Worm (Caenorhabditis elegans): ENCODE measurements around the gene lin-32.
A peak's percentile ranks its signal among the peaks of the same experiment; 100 is the strongest.

lin-32 gene

DNA sequence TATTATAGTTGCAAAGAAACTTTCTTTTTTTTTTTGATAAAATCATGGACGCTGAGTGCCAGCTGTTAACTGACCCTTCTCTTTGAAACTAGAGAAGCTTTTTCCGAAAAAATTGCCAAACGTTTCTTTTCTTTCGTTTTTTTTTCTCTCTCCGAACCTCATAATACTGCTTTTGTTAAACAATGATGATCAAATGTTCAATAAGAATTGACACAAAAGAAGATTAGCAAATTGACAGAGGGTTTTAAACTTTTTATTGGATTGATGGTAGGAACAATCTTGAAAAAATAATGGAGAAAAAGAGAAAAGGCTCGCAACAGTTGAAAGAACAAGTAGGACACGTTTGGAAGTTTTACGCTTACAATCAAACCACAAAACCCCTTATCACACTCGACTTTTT lies 9.1 kb downstream of the lin-32 start, which contains the start of gene hex-1:
Gene hex-1 (plus strand): TSS at position 301 of the 400 bp plus-strand sequence.
- TF ChIP-seq alr-1 (tag; optimal IDR thresholded peaks at IDR 0.05) (no peak), crh-2 (tag; optimal IDR thresholded peaks at IDR 0.05) (no peak), F13H6.1 (tag; optimal IDR thresholded peaks at IDR 0.05) (no peak), unc-62 (GFP tag; optimal IDR thresholded peaks at IDR 0.05) (no peak), sma-9 (GFP tag; optimal IDR thresholded peaks at IDR 0.05) (no peak), sma-9 (tag; optimal IDR thresholded peaks at IDR 0.05) (no peak), C34F6.9 (tag; optimal IDR thresholded peaks at IDR 0.05) (no peak), nhr-12 (tag; optimal IDR thresholded peaks at IDR 0.05) (no peak)

DNA sequence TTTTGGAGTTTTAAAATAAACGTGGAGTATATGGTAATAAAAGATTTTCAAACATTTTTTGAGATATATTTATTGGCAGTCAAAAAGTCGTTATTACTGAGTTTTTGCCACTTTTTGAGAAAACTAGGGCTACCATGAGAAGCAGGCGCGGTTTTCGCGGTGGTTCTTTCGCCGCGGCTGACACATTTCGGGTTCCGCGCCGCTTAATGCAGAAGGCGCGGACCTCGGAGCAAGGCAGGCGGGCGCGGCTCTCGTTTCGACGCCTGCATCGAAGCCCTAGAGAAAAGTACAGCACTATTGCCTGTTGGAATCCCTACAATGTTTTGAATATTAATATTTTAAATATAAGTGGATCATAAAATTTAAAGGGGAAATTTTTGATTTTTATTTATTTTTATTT lies 10.5 kb downstream of the lin-32 start:
- TF ChIP-seq sem-4 (tag; optimal IDR thresholded peaks at IDR 0.05), result no peak
- no peak for TF ChIP-seq nhr-25 (tag; optimal IDR thresholded peaks at IDR 0.05)
- TF ChIP-seq Y55F3AM.14 (GFP tag; optimal IDR thresholded peaks at IDR 0.05), result no peak
- TF ChIP-seq snpc-4 (tag; optimal IDR thresholded peaks at IDR 0.05), result peak; percentile 49
- TF ChIP-seq nhr-77 (tag; optimal IDR thresholded peaks at IDR 0.05), result no peak

DNA sequence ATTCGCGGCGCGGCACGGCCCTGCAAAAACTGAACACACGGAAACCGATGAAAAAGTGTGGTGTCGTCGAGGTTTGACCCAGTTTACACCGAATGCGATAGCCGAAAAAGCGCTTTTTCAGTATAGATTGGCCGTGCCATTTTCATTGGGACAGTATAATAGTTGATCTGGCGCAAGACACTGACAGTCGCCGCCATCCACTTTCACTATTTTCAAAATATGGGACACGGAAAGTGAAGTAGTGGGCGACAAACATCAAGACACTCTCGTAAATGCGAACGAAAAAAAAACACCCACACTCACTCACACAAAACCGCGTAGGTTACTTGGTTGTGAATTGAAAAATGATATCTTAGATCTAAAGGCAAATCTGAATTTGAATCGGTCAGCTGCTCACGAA lies 10.9 kb downstream of the lin-32 start:
- no peak for TF ChIP-seq lin-39 (tag; optimal IDR thresholded peaks at IDR 0.05)
- no peak for TF ChIP-seq nhr-12 (tag; optimal IDR thresholded peaks at IDR 0.05)
- peak; percentile 49 for TF ChIP-seq nhr-21 (tag; optimal IDR thresholded peaks at IDR 0.05)
- no peak for TF ChIP-seq ztf-11 (tag; optimal IDR thresholded peaks at IDR 0.05)
- no peak for TF ChIP-seq lsy-2 (tag; optimal IDR thresholded peaks at IDR 0.05)
- TF ChIP-seq sma-9 (GFP tag; optimal IDR thresholded peaks at IDR 0.05), result no peak
- TF ChIP-seq sma-9 (tag; optimal IDR thresholded peaks at IDR 0.05), result no peak
- peak; percentile 82 for TF ChIP-seq blmp-1 (tag; optimal IDR thresholded peaks at IDR 0.05; ENCODE audit: insufficient read depth)
- TF ChIP-seq nhr-25 (tag; optimal IDR thresholded peaks at IDR 0.05), result no peak
- peak; percentile 89 for TF ChIP-seq peb-1 (tag; optimal IDR thresholded peaks at IDR 0.05)

DNA sequence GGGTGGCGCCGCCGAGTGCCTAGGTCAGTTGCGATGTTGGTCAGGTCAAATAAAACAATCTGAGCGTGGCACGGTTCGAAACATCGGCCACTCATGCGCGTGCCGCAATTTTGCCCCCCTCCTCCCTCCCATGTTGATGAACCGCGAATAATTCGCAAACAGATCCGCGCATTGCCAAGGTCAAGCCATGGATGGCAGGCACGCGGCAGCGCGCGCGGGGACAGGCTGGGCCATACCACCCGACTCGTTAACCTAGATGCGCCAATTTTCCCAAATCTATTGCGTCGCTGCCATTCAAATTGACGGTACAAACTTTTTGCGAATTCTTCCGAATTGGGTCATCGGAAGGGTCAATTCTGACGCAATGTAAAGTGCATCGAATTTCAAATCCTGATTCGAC lies 13.3 kb downstream of the lin-32 start:
- TF ChIP-seq nhr-21 (tag; optimal IDR thresholded peaks at IDR 0.05) (peak; percentile 68), nhr-77 (tag; optimal IDR thresholded peaks at IDR 0.05) (no peak), lsy-2 (tag; optimal IDR thresholded peaks at IDR 0.05) (peak in 1 of 2 experiments; percentile 18), Y55F3AM.14 (GFP tag; optimal IDR thresholded peaks at IDR 0.05) (peak; percentile 13), snpc-4 (tag; optimal IDR thresholded peaks at IDR 0.05) (no peak), peb-1 (tag; optimal IDR thresholded peaks at IDR 0.05) (peak; percentile 99), sem-4 (tag; optimal IDR thresholded peaks at IDR 0.05) (peak; percentile 59), ceh-16 (tag; optimal IDR thresholded peaks at IDR 0.05) (peak; percentile 93), nhr-129 (tag; optimal IDR thresholded peaks at IDR 0.05) (no peak), egl-27 (tag; optimal IDR thresholded peaks at IDR 0.05) (no peak), lin-39 (tag; optimal IDR thresholded peaks at IDR 0.05) (no peak), zag-1 (tag; optimal IDR thresholded peaks at IDR 0.05) (no peak), nhr-10 (tag; optimal IDR thresholded peaks at IDR 0.05) (no peak), alr-1 (tag; optimal IDR thresholded peaks at IDR 0.05) (no peak), sma-3 (GFP tag; optimal IDR thresholded peaks at IDR 0.05) (peak; percentile 36), nhr-6 (tag; optimal IDR thresholded peaks at IDR 0.05) (no peak), nhr-25 (tag; optimal IDR thresholded peaks at IDR 0.05) (peak; percentile 25), sma-9 (GFP tag; optimal IDR thresholded peaks at IDR 0.05) (no peak), sma-9 (tag; optimal IDR thresholded peaks at IDR 0.05) (peak; percentile 53)

DNA sequence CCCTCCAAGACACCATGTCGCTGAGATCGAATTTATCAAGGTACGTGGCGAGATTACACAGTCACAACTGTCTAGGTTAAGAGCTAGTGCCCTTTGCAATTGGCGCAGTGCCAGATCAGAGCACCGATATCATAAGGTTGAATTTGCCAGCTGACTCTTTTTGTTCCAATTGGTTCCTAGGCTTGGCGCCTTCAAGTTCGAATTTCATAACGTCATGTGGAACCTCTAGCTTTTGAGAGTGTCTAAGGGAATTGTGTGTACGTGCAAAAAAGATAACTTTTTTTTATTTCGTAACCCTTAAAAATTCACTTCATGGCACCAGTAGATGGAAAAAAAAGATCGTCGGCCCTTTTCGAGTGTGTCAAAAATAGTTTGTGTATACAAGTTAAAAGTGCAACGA lies 13.7 kb downstream of the lin-32 start:
- TF ChIP-seq ztf-1 (GFP tag; conservative IDR thresholded peaks at IDR 0.05), result no peak
- peak; percentile 28 for TF ChIP-seq nhr-129 (tag; optimal IDR thresholded peaks at IDR 0.05)
- no peak for TF ChIP-seq mab-5 (tag; optimal IDR thresholded peaks at IDR 0.05)

DNA sequence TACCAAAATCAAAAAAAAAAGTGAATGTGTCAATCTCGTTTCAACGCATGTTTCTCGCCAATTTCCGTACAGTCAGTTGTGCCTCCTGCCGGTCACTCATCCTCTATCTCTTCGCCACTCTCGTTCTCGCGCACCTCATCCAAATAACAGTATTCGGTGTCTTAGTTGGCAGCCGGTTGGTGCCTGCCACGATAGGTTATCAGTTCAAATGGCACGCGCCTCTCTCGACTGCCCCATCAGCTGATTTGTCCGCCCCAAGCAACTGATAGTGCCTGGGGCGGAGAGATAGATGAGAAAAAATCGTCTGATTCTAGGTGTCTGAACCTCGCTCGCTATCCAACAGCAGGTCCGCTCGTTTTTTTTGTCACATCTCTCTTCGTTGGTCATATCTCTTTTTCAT lies 14.8 kb downstream of the lin-32 start:
- TF ChIP-seq sma-9 (GFP tag; optimal IDR thresholded peaks at IDR 0.05) (peak; percentile 78), sma-9 (tag; optimal IDR thresholded peaks at IDR 0.05) (no peak), ztf-11 (tag; optimal IDR thresholded peaks at IDR 0.05) (no peak), unc-62 (GFP tag; optimal IDR thresholded peaks at IDR 0.05) (no peak), unc-55 (GFP tag; optimal IDR thresholded peaks at IDR 0.05) (no peak), F13H6.1 (tag; optimal IDR thresholded peaks at IDR 0.05) (peak; percentile 52), skn-1 (tag; optimal IDR thresholded peaks at IDR 0.05) (no peak), sem-4 (tag; optimal IDR thresholded peaks at IDR 0.05) (no peak), R02D3.7 (tag; optimal IDR thresholded peaks at IDR 0.05) (no peak), nhr-25 (tag; optimal IDR thresholded peaks at IDR 0.05) (peak; percentile 11), lin-11 (tag; optimal IDR thresholded peaks at IDR 0.05) (no peak), elt-3 (tag; optimal IDR thresholded peaks at IDR 0.05) (no peak), nhr-10 (tag; optimal IDR thresholded peaks at IDR 0.05) (no peak), alr-1 (tag; optimal IDR thresholded peaks at IDR 0.05) (no peak), gmeb-1 (tag; optimal IDR thresholded peaks at IDR 0.05) (peak; percentile 45), nhr-6 (tag; optimal IDR thresholded peaks at IDR 0.05) (no peak), aly-2 (tag; optimal IDR thresholded peaks at IDR 0.05) (no peak), nhr-11 (tag; optimal IDR thresholded peaks at IDR 0.05) (no peak), egl-27 (tag; optimal IDR thresholded peaks at IDR 0.05) (peak; percentile 65), mdl-1 (tag; optimal IDR thresholded peaks at IDR 0.05) (peak in 1 of 2 experiments; percentile 30), lin-13 (GFP tag; optimal IDR thresholded peaks at IDR 0.05) (no peak), ceh-82 (tag; optimal IDR thresholded peaks at IDR 0.05) (no peak), fos-1 (tag; optimal IDR thresholded peaks at IDR 0.05) (peak; percentile 47), blmp-1 (tag; optimal IDR thresholded peaks at IDR 0.05; ENCODE audit: insufficient read depth) (peak; percentile 62), crh-2 (tag; optimal IDR thresholded peaks at IDR 0.05) (peak; percentile 0), peb-1 (tag; optimal IDR thresholded peaks at IDR 0.05) (peak; percentile 98), nhr-129 (tag; optimal IDR thresholded peaks at IDR 0.05) (peak; percentile 64), nhr-12 (tag; optimal IDR thresholded peaks at IDR 0.05) (no peak), lsy-2 (tag; optimal IDR thresholded peaks at IDR 0.05) (peak in 1 of 2 experiments; percentile 27)

Data from whole organism, L2 larva.